2 fruit fly cellular contexts compared by ENCODE assay signal in the genomic region with DNA sequence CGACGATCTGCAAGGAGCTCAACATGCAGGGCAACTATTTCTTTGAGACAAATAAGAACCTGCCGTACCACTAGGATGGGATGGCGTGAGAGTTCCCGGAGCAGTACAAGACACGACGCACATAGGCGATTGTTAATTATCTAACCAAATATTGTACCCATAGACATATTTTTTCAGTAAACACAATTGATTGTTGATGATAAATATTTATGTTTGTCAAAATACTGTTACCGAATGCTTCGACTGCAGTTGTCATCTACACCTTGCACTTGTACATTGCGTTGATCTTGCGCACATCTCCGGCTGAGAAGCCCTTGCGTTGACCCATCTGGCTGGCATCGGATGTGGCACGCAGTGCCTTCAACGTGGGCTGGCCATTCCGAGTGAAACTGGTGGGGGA.
TF ChIP-seq lines count a peak whose summit lies in the region.

No protein-coding gene starts in this region.

- TF ChIP-seq CTCF in whole organism, embryonic (GFP tag; optimal IDR thresholded peaks at IDR 0.05; lab: Kevin White, UChicago) = no peak

TF ChIP-seq in whole organism, embryonic, 481 proteins besides CTCF, POLR2A, EP300 and RAD21 (continues in another document):
- TF ChIP-seq run (tag; optimal IDR thresholded peaks at IDR 0.05; lab: Kevin White, UChicago) (no peak), CG10267 (tag; optimal IDR thresholded peaks at IDR 0.05; lab: Kevin White, UChicago) (peak; percentile 30), D19B (GFP tag; optimal IDR thresholded peaks at IDR 0.05; lab: Kevin White, UChicago) (no peak), rib (GFP tag; IDR thresholded peaks at IDR 0.05; lab: Robert Waterston, UW) (no peak), CG2120 (GFP tag; optimal IDR thresholded peaks at IDR 0.05; lab: Kevin White, UChicago) (no peak), knrl (GFP tag; IDR thresholded peaks at IDR 0.05; lab: Robert Waterston, UW; ENCODE audit: partially characterized antibody) (no peak), CG18764 (GFP tag; optimal IDR thresholded peaks at IDR 0.05; lab: Kevin White, UChicago) (no peak), BEAF-32 (GFP tag; optimal IDR thresholded peaks at IDR 0.05; lab: Kevin White, UChicago) (no peak), eyg (GFP tag; optimal IDR thresholded peaks at IDR 0.05; lab: Kevin White, UChicago) (no peak), Usf (GFP tag; optimal IDR thresholded peaks at IDR 0.05; lab: Kevin White, UChicago) (no peak), CG1603 (tag; optimal IDR thresholded peaks at IDR 0.05; lab: Kevin White, UChicago) (peak; percentile 72), CG34422 (GFP tag; IDR thresholded peaks at IDR 0.05; lab: Robert Waterston, UW) (no peak), CG12219 (GFP tag; optimal IDR thresholded peaks at IDR 0.05; lab: Kevin White, UChicago) (peak; percentile 24), Jarid2 (GFP tag; optimal IDR thresholded peaks at IDR 0.05; lab: Kevin White, UChicago) (no peak), bigmax (GFP tag; optimal IDR thresholded peaks at IDR 0.05; lab: Kevin White, UChicago) (no peak), Trl (optimal IDR thresholded peaks at IDR 0.05; lab: Kevin White, UChicago) (no peak), Trl (GFP tag; optimal IDR thresholded peaks at IDR 0.05; lab: Kevin White, UChicago) (no peak), CG3281 (GFP tag; optimal IDR thresholded peaks at IDR 0.05; lab: Kevin White, UChicago) (no peak), slbo (GFP tag; IDR thresholded peaks at IDR 0.05; lab: Robert Waterston, UW) (no peak), Mes4 (GFP tag; optimal IDR thresholded peaks at IDR 0.05; lab: Kevin White, UChicago) (no peak), Spps (tag; optimal IDR thresholded peaks at IDR 0.05; lab: Kevin White, UChicago) (peak; percentile 51), tap (tag; optimal IDR thresholded peaks at IDR 0.05; lab: Kevin White, UChicago) (no peak), CG2712 (tag; optimal IDR thresholded peaks at IDR 0.05; lab: Kevin White, UChicago) (peak; percentile 54), B-H2 (GFP tag; optimal IDR thresholded peaks at IDR 0.05; lab: Kevin White, UChicago) (no peak), Meics (GFP tag; optimal IDR thresholded peaks at IDR 0.05; lab: Kevin White, UChicago) (no peak), cato (GFP tag; optimal IDR thresholded peaks at IDR 0.05; lab: Kevin White, UChicago; ENCODE audit: borderline replicate concordance) (no peak), NC2α (GFP tag; optimal IDR thresholded peaks at IDR 0.05; lab: Kevin White, UChicago) (no peak), CG7372 (GFP tag; IDR thresholded peaks at IDR 0.05; lab: Robert Waterston, UW) (no peak), Lim3 (GFP tag; IDR thresholded peaks at IDR 0.05; lab: Robert Waterston, UW) (no peak), tin (GFP tag; optimal IDR thresholded peaks at IDR 0.05; lab: Kevin White, UChicago) (no peak), CG7839 (tag; optimal IDR thresholded peaks at IDR 0.05; lab: Kevin White, UChicago) (no peak), CG10274 (GFP tag; optimal IDR thresholded peaks at IDR 0.05; lab: Kevin White, UChicago) (no peak), CG18599 (GFP tag; optimal IDR thresholded peaks at IDR 0.05; lab: Kevin White, UChicago) (no peak), lola (GFP tag; optimal IDR thresholded peaks at IDR 0.05; lab: Kevin White, UChicago) (peak in 1 of 3 experiments; percentile 66), CG13775 (GFP tag; optimal IDR thresholded peaks at IDR 0.05; lab: Kevin White, UChicago) (no peak), pnt (GFP tag; optimal IDR thresholded peaks at IDR 0.05; lab: Kevin White, UChicago) (no peak), salm (tag; optimal IDR thresholded peaks at IDR 0.05; lab: Kevin White, UChicago) (peak; percentile 33), CG14710 (tag; optimal IDR thresholded peaks at IDR 0.05; lab: Kevin White, UChicago) (peak; percentile 71), bab2 (GFP tag; optimal IDR thresholded peaks at IDR 0.05; lab: Kevin White, UChicago) (no peak), wek (GFP tag; optimal IDR thresholded peaks at IDR 0.05; lab: Kevin White, UChicago) (peak; percentile 61), CG8281 (tag; optimal IDR thresholded peaks at IDR 0.05; lab: Kevin White, UChicago) (no peak), bcd (GFP tag; optimal IDR thresholded peaks at IDR 0.05; lab: Kevin White, UChicago) (no peak), HLHmδ (GFP tag; optimal IDR thresholded peaks at IDR 0.05; lab: Kevin White, UChicago) (peak; percentile 52), hkb (optimal IDR thresholded peaks at IDR 0.05; lab: Kevin White, UChicago) (no peak), hkb (GFP tag; IDR thresholded peaks at IDR 0.05; lab: Robert Waterston, UW) (no peak)

TF ChIP-seq in whole organism, prepupa, 60 proteins besides CTCF, POLR2A, EP300 and RAD21:
- TF ChIP-seq fkh (GFP tag; optimal IDR thresholded peaks at IDR 0.05; lab: Kevin White, UChicago) (peak; percentile 50), CG6854 (GFP tag; optimal IDR thresholded peaks at IDR 0.05; lab: Kevin White, UChicago) (no peak), CG11762 (GFP tag; optimal IDR thresholded peaks at IDR 0.05; lab: Kevin White, UChicago; ENCODE audit: insufficient read depth) (no peak)
